Worm (Caenorhabditis elegans): ENCODE data around the gene irld-9.

ce11 chrII:1725735-1726134 lies 13.0 kb downstream of the irld-9 start, which contains the start of gene F45C12.17:
- TF ChIP-seq snpc-4 (tag; optimal IDR thresholded peaks at IDR 0.05) (no peak), mdl-1 (tag; optimal IDR thresholded peaks at IDR 0.05) (no peak), nhr-25 (tag; optimal IDR thresholded peaks at IDR 0.05) (no peak), elt-1 (tag; optimal IDR thresholded peaks at IDR 0.05) (no peak), elt-2 (tag; optimal IDR thresholded peaks at IDR 0.05) (no peak), pqm-1 (tag; optimal IDR thresholded peaks at IDR 0.05) (no peak), ama-1 (optimal IDR thresholded peaks at IDR 0.05) (no peak), ZK546.5 (tag; optimal IDR thresholded peaks at IDR 0.05) (no peak), nfya-1 (tag; optimal IDR thresholded peaks at IDR 0.05; ENCODE audit: insufficient read depth) (no peak), ztf-4 (tag; optimal IDR thresholded peaks at IDR 0.05) (no peak), nhr-76 (tag; optimal IDR thresholded peaks at IDR 0.05) (no peak), eor-1 (tag; optimal IDR thresholded peaks at IDR 0.05) (no peak), skn-1 (tag; optimal IDR thresholded peaks at IDR 0.05) (no peak), nhr-11 (tag; optimal IDR thresholded peaks at IDR 0.05) (no peak)
